Fruit fly (Drosophila melanogaster) whole organism, pupa: ENCODE measurements around the gene Mzt1.

Experiments used
- CG12605 ChIP-seq: fragments of 200-800 bp; sonication (Bioruptor generic); IDR thresholded peaks from 2 replicates; pipeline ENCODE4 v1.3.6; 2022; ENCODE audit warnings: missing biosample characterization, missing genetic modification characterization
- CG13204 ChIP-seq: fragments of 200-800 bp; sonication (Bioruptor generic); optimal IDR thresholded peaks from 2 replicates; lab custom pipeline; 2018; ENCODE audit warnings: missing biosample characterization, mild to moderate bottlenecking, missing genetic modification characterization, moderate library complexity
- CG34367 ChIP-seq: fragments of 200-800 bp; sonication (Bioruptor generic); optimal IDR thresholded peaks from 2 replicates; lab custom pipeline; 2018; ENCODE audit warnings: missing biosample characterization, mild to moderate bottlenecking, missing genetic modification characterization
- D1 ChIP-seq: fragments of 200-800 bp; sonication (Bioruptor generic); optimal IDR thresholded peaks from 2 replicates; lab custom pipeline; 2018; ENCODE audit warnings: missing biosample characterization, mild to moderate bottlenecking, missing genetic modification characterization, moderate library complexity
- EcR ChIP-seq: fragments of 200-800 bp; sonication (Bioruptor generic); optimal IDR thresholded peaks from 3 replicates; lab custom pipeline; 2019; ENCODE audit warnings: missing biosample characterization, missing genetic modification characterization, mild to moderate bottlenecking, moderate library complexity, missing genetic modification reagents
- Pif1B ChIP-seq: fragments of 200-800 bp; sonication (Bioruptor generic); optimal IDR thresholded peaks from 3 replicates; lab custom pipeline; 2016; ENCODE audit warnings: missing biosample characterization, missing genetic modification characterization
- rn ChIP-seq: fragments of 200-800 bp; sonication (Bioruptor generic); IDR thresholded peaks from 2 replicates; pipeline ENCODE4 v1.3.6; 2022; ENCODE audit warnings: missing biosample characterization, missing genetic modification characterization

DNA sequence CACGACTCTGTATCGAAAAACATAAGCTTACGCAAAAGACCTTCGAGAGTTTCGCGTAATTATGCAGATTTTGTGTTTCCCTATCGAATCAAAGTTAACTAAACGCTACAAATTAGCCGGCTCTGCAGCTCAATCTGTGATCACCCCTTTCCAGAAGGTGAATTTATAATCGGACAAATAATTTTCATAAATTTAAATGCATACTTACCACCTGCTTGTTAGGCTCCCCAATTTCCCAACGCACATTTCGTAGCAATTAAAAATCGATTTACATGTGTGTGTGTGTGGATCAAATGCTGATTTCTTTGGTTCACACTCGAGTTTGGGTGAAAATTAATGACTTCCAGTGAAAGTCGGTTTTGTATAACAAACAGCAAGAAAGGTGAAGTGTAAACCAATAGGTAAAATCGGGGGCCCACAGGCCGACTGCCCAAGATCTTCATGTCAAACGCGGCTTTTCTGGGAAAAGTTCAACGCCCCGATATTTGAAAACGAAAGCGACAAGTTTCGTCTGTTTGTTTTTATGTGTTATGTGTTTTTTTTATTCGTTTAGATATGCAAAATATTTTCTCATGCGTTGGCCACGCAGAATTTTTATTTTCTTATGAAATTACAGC is 8.6 kb downstream of the Mzt1 start:
- no peak for TF ChIP-seq rn
- no peak for TF ChIP-seq CG13204 (GFP tag; lab: Kevin White, UChicago)
- TF ChIP-seq CG34367: no peak
- no peak for TF ChIP-seq EcR (GFP tag; lab: Kevin White, UChicago)
- no peak for TF ChIP-seq D1
- no peak for TF ChIP-seq Pif1B (GFP tag; lab: Kevin White, UChicago)
- TF ChIP-seq CG12605 (GFP tag; lab: Robert Waterston, UW): no peak
